Worm (Caenorhabditis elegans): ENCODE results near the gene sre-35.

- no peak for TF ChIP-seq ama-1 (optimal IDR thresholded peaks at IDR 0.05)
- no peak for TF ChIP-seq pha-4 (GFP tag; IDR thresholded peaks at IDR 0.05)
- no peak for TF ChIP-seq pha-4 (tag; optimal IDR thresholded peaks at IDR 0.05)
- no peak for TF ChIP-seq aly-2 (tag; optimal IDR thresholded peaks at IDR 0.05)
- TF ChIP-seq lin-39 (tag; optimal IDR thresholded peaks at IDR 0.05) = no peak
Measured at ce11 chrII:12420486-12420885, 32.2 kb downstream of the sre-35 start, which contains the start of gene sre-26.

All from whole organism, L4 larva.